Fruit fly (Drosophila melanogaster): Measurements from ENCODE around the gene Ran.

dm6 chrX:11108845-11109450 lies 39.6 kb downstream of the Ran start:
- TF ChIP-seq CG9948 (tag; optimal IDR thresholded peaks at IDR 0.05) (peak; percentile 22), CG4496 (GFP tag; IDR thresholded peaks at IDR 0.05) (peak; percentile 52; the same call in 1 of the 3 replicates), Ets98B (GFP tag; IDR thresholded peaks at IDR 0.05) (no peak; the same call in 1 of the 2 replicates), CG12605 (GFP tag; IDR thresholded peaks at IDR 0.05) (no peak), CG15710 (tag; optimal IDR thresholded peaks at IDR 0.05) (peak; percentile 20), rn (GFP tag; IDR thresholded peaks at IDR 0.05) (no peak)
